Worm (Caenorhabditis elegans) whole organism, young adult: ENCODE measurements around the gene K08F4.5.

Experiments
- dpl-1 ChIP-seq: fragments of 150-350 bp; optimal IDR thresholded peaks from 2 replicates; lab custom pipeline; 2014; ENCODE audit warnings: missing biosample characterization, missing genetic modification reagents, missing genetic modification characterization
- him-1 ChIP-seq: sonication (generic microtip); optimal IDR thresholded peaks from 2 replicates; lab custom pipeline; 2016; ENCODE audit warnings: missing genotype, missing genetic modification reagents, missing genetic modification characterization, missing compliant biosample characterization
- somi-1 ChIP-seq: fragments of 200-800 bp; sonication (Bioruptor generic); optimal IDR thresholded peaks from 2 replicates; lab custom pipeline; 2018; ENCODE audit warnings: mild to moderate bottlenecking, missing genetic modification characterization, missing compliant biosample characterization
- unc-130 ChIP-seq: sonication (generic microtip); optimal IDR thresholded peaks from 2 replicates; lab custom pipeline; 2016; ENCODE audit warnings: missing genetic modification reagents, missing genetic modification characterization, missing compliant biosample characterization
- xnd-1 ChIP-seq: sonication (generic microtip); optimal IDR thresholded peaks from 2 replicates; lab custom pipeline; 2016; ENCODE audit warnings: missing genotype, missing genetic modification reagents, missing genetic modification characterization, missing compliant biosample characterization

DNA sequence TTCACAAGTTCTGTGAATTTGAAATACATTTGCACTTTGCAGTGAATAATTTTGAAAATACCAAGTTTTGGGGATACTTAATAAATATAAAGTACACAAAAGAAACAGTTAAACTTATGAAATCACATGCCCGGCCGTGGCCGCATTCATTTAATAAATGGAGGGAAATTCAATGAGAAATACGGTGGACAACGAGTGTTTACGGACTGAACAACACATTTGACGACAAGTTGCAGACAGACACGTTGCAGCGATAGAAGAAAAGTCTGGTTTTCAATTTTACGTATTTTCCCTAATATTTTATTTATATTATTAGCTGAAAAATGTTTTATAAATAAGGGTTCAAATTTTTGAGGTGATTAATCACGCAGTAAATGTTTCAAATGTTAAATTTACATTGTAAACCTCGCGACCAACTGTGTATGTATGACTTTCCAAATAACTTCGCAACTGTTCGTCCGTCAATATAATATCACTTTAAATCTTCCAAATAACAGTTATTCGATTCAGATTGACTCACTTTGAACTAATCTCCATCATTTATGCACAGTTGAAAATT lies 15.8 kb upstream of the K08F4.5 start, which contains the start of gene copg-1:
- TF ChIP-seq somi-1 (GFP tag; lab: Kevin White, UChicago) (no peak), him-1 (tag; lab: Kevin White, UChicago) (no peak), xnd-1 (tag; lab: Kevin White, UChicago) (no peak), dpl-1 (GFP tag; lab: Kevin White, UChicago) (peak; percentile 24), unc-130 (no peak)
